Worm (Caenorhabditis elegans) whole organism, young adult: ENCODE data around the gene C26B2.2.

Experiments used
- F22D6.2 ChIP-seq: sonication (generic microtip); optimal IDR thresholded peaks from 2 replicates; lab custom pipeline; 2016; ENCODE audit warnings: mild to moderate bottlenecking, missing genetic modification characterization, missing compliant biosample characterization
- F33H1.4 ChIP-seq: fragments of 200-800 bp; sonication (Bioruptor generic); IDR thresholded peaks from 2 replicates; pipeline ENCODE4 v1.3.6; 2022; ENCODE audit warnings: missing genetic modification reagents, missing genetic modification characterization, missing compliant biosample characterization
- F49E8.2 ChIP-seq: sonication (generic microtip); optimal IDR thresholded peaks from 3 replicates; lab custom pipeline; 2017; ENCODE audit warnings: missing genetic modification characterization, mild to moderate bottlenecking, missing compliant biosample characterization, antibody characterized with exemption, moderate library complexity; ENCODE audit not compliant: insufficient read depth
- F52B5.7 ChIP-seq: sonication (generic microtip); optimal IDR thresholded peaks from 2 replicates; lab custom pipeline; 2016; ENCODE audit warnings: mild to moderate bottlenecking, missing genetic modification characterization, missing compliant biosample characterization
- F57A8.1 ChIP-seq: fragments of 200-800 bp; sonication (Bioruptor generic); optimal IDR thresholded peaks from 2 replicates; lab custom pipeline; 2018; ENCODE audit warnings: mild to moderate bottlenecking, missing genetic modification characterization, moderate library complexity, missing compliant biosample characterization
- T26A5.8 ChIP-seq: sonication (generic microtip); optimal IDR thresholded peaks from 2 replicates; lab custom pipeline; 2016; ENCODE audit warnings: missing genetic modification characterization, missing compliant biosample characterization
- Y53F4B.3 ChIP-seq: fragments of 200-800 bp; sonication (Bioruptor generic); IDR thresholded peaks from 2 replicates; pipeline ENCODE4 v1.3.6; 2022; ENCODE audit warnings: missing genetic modification reagents, missing genetic modification characterization, missing compliant biosample characterization
- ZK185.1 ChIP-seq: sonication (generic microtip); optimal IDR thresholded peaks from 2 replicates; lab custom pipeline; 2016; ENCODE audit warnings: mild to moderate bottlenecking, missing genetic modification characterization, missing compliant biosample characterization; ENCODE audit not compliant: poor library complexity, severe bottlenecking
- aptf-2 ChIP-seq: fragments of 200-800 bp; sonication (Bioruptor generic); conservative IDR thresholded peaks from 2 replicates; pipeline ENCODE4 v1.3.6; 2022; ENCODE audit warnings: missing genetic modification reagents, missing genetic modification characterization, missing compliant biosample characterization
- aptf-3 ChIP-seq: fragments of 200-800 bp; sonication (Bioruptor generic); IDR thresholded peaks from 2 replicates; pipeline ENCODE4 v1.3.6; 2022; ENCODE audit warnings: missing genetic modification characterization, missing compliant biosample characterization
- atf-7 ChIP-seq: sonication (generic microtip); optimal IDR thresholded peaks from 2 replicates; lab custom pipeline; 2017; ENCODE audit warnings: mild to moderate bottlenecking, missing genetic modification characterization, missing compliant biosample characterization
- attf-6 ChIP-seq: fragments of 200-800 bp; sonication (Bioruptor generic); IDR thresholded peaks from 2 replicates; pipeline ENCODE4 v1.3.6; 2022; ENCODE audit warnings: missing genetic modification reagents, missing genetic modification characterization, missing compliant biosample characterization
- cebp-1 ChIP-seq, 2 experiments: fragments of 200-800 bp in 1 of 2; sonication (Bioruptor generic) in 1 of 2; sonication (generic microtip) in 1 of 2; IDR thresholded peaks in 1 of 2; optimal IDR thresholded peaks in 1 of 2; 2 replicates each; pipeline versions ENCODE4 v1.3.6 to Lab custom; 2017 to 2022; ENCODE audit warnings: missing compliant biosample characterization in 2 of 2, missing genetic modification characterization in 2 of 2, mild to moderate bottlenecking in 1 of 2, missing genetic modification reagents in 1 of 2, moderate library complexity in 1 of 2
- ceh-100 ChIP-seq: fragments of 200-800 bp; sonication (Bioruptor generic); IDR thresholded peaks from 2 replicates; pipeline ENCODE4 v1.3.6; 2022; ENCODE audit warnings: missing genetic modification reagents, missing genetic modification characterization, missing compliant biosample characterization
- ceh-40 ChIP-seq: fragments of 200-800 bp; sonication (Bioruptor generic); IDR thresholded peaks from 2 replicates; pipeline ENCODE4 v1.3.6; 2022; ENCODE audit warnings: missing genetic modification characterization, missing compliant biosample characterization
- dpl-1 ChIP-seq: fragments of 150-350 bp; optimal IDR thresholded peaks from 2 replicates; lab custom pipeline; 2014; ENCODE audit warnings: missing biosample characterization, missing genetic modification reagents, missing genetic modification characterization
- egrh-3 ChIP-seq: fragments of 200-800 bp; sonication (Bioruptor generic); IDR thresholded peaks from 2 replicates; pipeline ENCODE4 v1.3.6; 2022; ENCODE audit warnings: missing genetic modification reagents, missing genetic modification characterization, missing compliant biosample characterization
- ets-4 ChIP-seq: fragments of 200-800 bp; sonication (Bioruptor generic); optimal IDR thresholded peaks from 2 replicates; lab custom pipeline; 2018; ENCODE audit warnings: mild to moderate bottlenecking, missing genetic modification characterization, missing compliant biosample characterization
- hlh-12 ChIP-seq: sonication (generic microtip); optimal IDR thresholded peaks from 2 replicates; lab custom pipeline; 2016; ENCODE audit warnings: missing genetic modification characterization, missing compliant biosample characterization
- lag-1 ChIP-seq: fragments of 200-800 bp; sonication (Bioruptor generic); IDR thresholded peaks from 2 replicates; pipeline ENCODE4 v1.3.6; 2022; ENCODE audit warnings: missing genetic modification reagents, missing genetic modification characterization, missing compliant biosample characterization
- lin-35 ChIP-seq, 3 experiments: fragments of 150-350 bp in 2 of 3; sonication (generic microtip) in 1 of 3; optimal IDR thresholded peaks; 2 replicates each; lab custom pipeline; 2014 to 2018; ENCODE audit warnings: missing biosample characterization in 3 of 3, missing genetic modification characterization in 3 of 3, missing genetic modification reagents in 3 of 3
- lin-40 ChIP-seq: sonication (generic microtip); optimal IDR thresholded peaks from 2 replicates; lab custom pipeline; 2016; ENCODE audit warnings: missing genetic modification characterization, mild to moderate bottlenecking, missing compliant biosample characterization, missing genotype, missing genetic modification reagents
- madf-6 ChIP-seq: fragments of 200-800 bp; sonication (Bioruptor generic); IDR thresholded peaks from 2 replicates; pipeline ENCODE4 v1.3.6; 2022; ENCODE audit warnings: missing genetic modification reagents, missing genetic modification characterization, missing compliant biosample characterization
- madf-8 ChIP-seq: fragments of 200-800 bp; sonication (Bioruptor generic); conservative IDR thresholded peaks from 2 replicates; pipeline ENCODE4 v1.3.6; 2022; ENCODE audit warnings: missing genetic modification reagents, missing genetic modification characterization, missing compliant biosample characterization
- pbrm-1 ChIP-seq: fragments of 200-800 bp; sonication (Bioruptor generic); IDR thresholded peaks from 2 replicates; pipeline ENCODE4 v1.3.6; 2022; ENCODE audit warnings: missing genetic modification reagents, missing genetic modification characterization, missing compliant biosample characterization
- rcor-1 ChIP-seq: fragments of 200-800 bp; sonication (Bioruptor generic); IDR thresholded peaks from 2 replicates; pipeline ENCODE4 v1.3.6; 2022; ENCODE audit warnings: missing genetic modification reagents, missing genetic modification characterization, missing compliant biosample characterization
- rec-8 ChIP-seq, 2 experiments: sonication (generic microtip); optimal IDR thresholded peaks; 2 replicates each; lab custom pipeline; 2016; ENCODE audit warnings: mild to moderate bottlenecking in 2 of 2, missing genetic modification characterization in 2 of 2, missing genetic modification reagents in 2 of 2, missing genotype in 2 of 2, missing biosample characterization in 1 of 2, missing compliant biosample characterization in 1 of 2, moderate library complexity in 1 of 2
- rpc-1 ChIP-seq, 2 experiments: fragments of 150-350 bp in 1 of 2; sonication (generic microtip) in 1 of 2; optimal IDR thresholded peaks; 2 replicates each; lab custom pipeline; 2014 to 2018; ENCODE audit warnings: missing biosample characterization in 1 of 2, missing genetic modification characterization in 1 of 2, missing genetic modification reagents in 1 of 2, missing genotype in 1 of 2
- sea-2 ChIP-seq: fragments of 200-800 bp; sonication (Bioruptor generic); IDR thresholded peaks from 2 replicates; pipeline ENCODE4 v1.3.6; 2022; ENCODE audit warnings: missing genetic modification characterization, missing compliant biosample characterization
- snpc-1.1 ChIP-seq: sonication (generic microtip); optimal IDR thresholded peaks from 2 replicates; lab custom pipeline; 2017; ENCODE audit warnings: missing genetic modification characterization, mild to moderate bottlenecking, missing compliant biosample characterization, antibody characterized with exemption, moderate library complexity, missing genotype, missing genetic modification reagents; ENCODE audit not compliant: insufficient read depth
- sptf-2 ChIP-seq: fragments of 200-800 bp; sonication (Bioruptor generic); optimal IDR thresholded peaks from 2 replicates; lab custom pipeline; 2018; ENCODE audit warnings: mild to moderate bottlenecking, missing genetic modification characterization, missing compliant biosample characterization
- tbx-9 ChIP-seq: sonication (generic microtip); optimal IDR thresholded peaks from 2 replicates; lab custom pipeline; 2016; ENCODE audit warnings: borderline replicate concordance, missing genetic modification characterization, inconsistent platforms, missing compliant biosample characterization
- unc-62 ChIP-seq: fragments of 150-350 bp; optimal IDR thresholded peaks from 2 replicates; lab custom pipeline; 2014; ENCODE audit warnings: missing biosample characterization, missing genetic modification reagents, missing genetic modification characterization
- zfh-2 ChIP-seq: fragments of 200-800 bp; sonication (Bioruptor generic); conservative IDR thresholded peaks from 2 replicates; pipeline ENCODE4 v1.3.6; 2022; ENCODE audit warnings: missing genetic modification reagents, missing genetic modification characterization, missing compliant biosample characterization
- ztf-28 ChIP-seq: fragments of 200-800 bp; sonication (Bioruptor generic); IDR thresholded peaks from 2 replicates; pipeline ENCODE4 v1.3.6; 2022; ENCODE audit warnings: missing genetic modification reagents, missing genetic modification characterization, missing compliant biosample characterization

C26B2.2 gene

DNA sequence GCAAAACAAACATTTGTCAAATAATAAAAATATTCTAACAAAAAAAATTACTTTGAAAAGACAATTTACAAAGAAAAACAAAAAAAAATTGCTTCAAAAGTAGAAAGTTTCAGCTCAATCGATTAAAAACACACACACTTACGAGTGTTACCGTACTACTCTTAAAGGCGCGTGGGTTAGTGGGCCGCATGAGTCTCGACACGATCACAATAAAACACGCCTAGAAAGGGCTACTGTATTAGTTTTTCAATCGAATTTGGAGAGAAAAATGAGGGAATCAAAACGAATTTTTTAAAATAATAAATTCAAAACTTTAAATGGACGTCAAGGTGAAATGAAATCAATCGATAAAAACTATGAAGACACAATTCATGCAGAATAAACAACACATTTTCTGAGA, 11.4 kb downstream of the C26B2.2 start (continued):
- TF ChIP-seq lin-40 (no peak), madf-6 (peak; percentile 96), rcor-1 (GFP tag; lab: Robert Waterston, UW) (peak; percentile 54; the same call in 1 of the 2 replicates)
- TF ChIP-seq, all 124 proteins: peak for 19

DNA sequence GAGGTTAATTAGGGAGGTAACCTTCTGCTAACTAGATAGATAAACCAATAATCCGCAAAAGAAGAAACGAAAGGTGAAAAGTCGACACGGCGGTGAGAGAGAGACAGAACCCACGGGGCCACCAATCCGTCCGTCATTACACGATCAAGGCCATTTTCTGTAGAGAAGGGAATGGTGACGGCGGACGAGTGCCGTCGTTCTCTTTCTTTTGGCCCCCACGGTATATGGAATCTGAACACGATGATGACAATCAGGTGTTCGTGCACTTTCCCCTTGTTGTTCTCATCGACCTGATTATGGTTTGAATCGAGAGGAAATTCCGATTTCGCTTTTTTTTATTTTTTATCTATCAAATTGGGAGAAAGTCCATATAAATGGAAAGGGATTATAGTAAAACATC, 12.5 kb downstream of the C26B2.2 start:
- no peak for TF ChIP-seq attf-6 (GFP tag; lab: Robert Waterston, UW)
- no peak for TF ChIP-seq T26A5.8
- no peak for TF ChIP-seq ZK185.1 (tag; lab: Kevin White, UChicago)
- TF ChIP-seq F49E8.2 (tag; lab: Kevin White, UChicago), result no peak
- TF ChIP-seq unc-62, result no peak
- TF ChIP-seq ceh-100 (GFP tag; lab: Robert Waterston, UW), result no peak

DNA sequence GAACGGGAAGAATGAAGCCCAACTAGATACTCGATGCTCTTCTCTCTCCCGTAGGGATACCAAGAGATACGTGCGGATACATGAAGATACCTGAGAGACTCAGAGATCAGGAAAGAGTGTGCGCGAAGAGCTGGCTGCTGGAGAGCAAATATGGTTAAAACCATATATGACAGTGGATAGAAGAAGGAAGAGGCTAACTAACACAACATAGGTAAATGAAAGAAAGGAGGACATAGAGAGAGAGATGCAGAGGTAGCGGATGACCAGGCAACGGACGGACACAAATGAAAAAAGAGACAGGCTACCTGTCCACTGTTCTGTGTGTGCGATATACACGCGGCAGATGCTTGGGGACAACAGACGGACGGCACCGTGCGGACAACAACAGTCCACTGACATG, 13.8 kb downstream of the C26B2.2 start:
- TF ChIP-seq lag-1 (GFP tag; lab: Robert Waterston, UW) (no peak), tbx-9 (tag; lab: Kevin White, UChicago) (no peak), lin-40 (no peak), zfh-2 (GFP tag; lab: Robert Waterston, UW) (no peak), snpc-1.1 (tag; lab: Kevin White, UChicago) (no peak), ceh-40 (GFP tag; lab: Robert Waterston, UW) (no peak), dpl-1 (GFP tag; lab: Kevin White, UChicago) (no peak), ztf-28 (GFP tag; lab: Robert Waterston, UW) (no peak), F52B5.7 (tag; lab: Kevin White, UChicago) (no peak), F33H1.4 (GFP tag; lab: Robert Waterston, UW) (no peak), atf-7 (tag; lab: Kevin White, UChicago) (no peak), pbrm-1 (no peak), ets-4 (GFP tag; lab: Kevin White, UChicago) (no peak), F57A8.1 (GFP tag; lab: Kevin White, UChicago) (no peak), rec-8 (tag; optimal IDR thresholded peaks at IDR 0.05; lab: Kevin White, UChicago) (no peak)
- TF ChIP-seq, all 124 proteins: peak for 0

DNA sequence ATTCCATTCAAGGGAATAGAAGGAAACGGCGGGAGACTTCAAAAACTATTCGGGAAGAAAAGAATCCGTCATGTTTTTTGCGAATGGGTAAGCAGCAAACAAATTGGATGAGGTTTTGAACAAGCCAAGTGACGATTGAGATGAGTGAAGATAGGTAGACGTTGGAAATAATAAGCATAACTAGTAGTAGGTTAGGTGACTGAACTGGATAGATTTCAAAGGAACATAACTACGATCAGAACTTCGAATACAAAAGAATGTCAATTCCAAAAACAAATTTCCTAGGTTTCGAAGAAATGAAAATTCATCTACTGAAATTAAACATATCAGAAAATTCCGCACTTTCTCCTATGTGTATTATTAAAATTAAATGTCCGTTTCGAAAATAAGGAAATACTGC, 14.4 kb downstream of the C26B2.2 start:
- no peak for TF ChIP-seq sptf-2
- no peak for TF ChIP-seq hlh-12
- no peak for TF ChIP-seq aptf-2 (GFP tag; lab: Robert Waterston, UW)
- TF ChIP-seq cebp-1 (GFP tag; IDR thresholded peaks at IDR 0.05; lab: Robert Waterston, UW), result no peak
- TF ChIP-seq cebp-1 (tag; optimal IDR thresholded peaks at IDR 0.05; lab: Kevin White, UChicago), result no peak
- TF ChIP-seq rcor-1 (GFP tag; lab: Robert Waterston, UW), result no peak
- no peak for TF ChIP-seq sea-2

DNA sequence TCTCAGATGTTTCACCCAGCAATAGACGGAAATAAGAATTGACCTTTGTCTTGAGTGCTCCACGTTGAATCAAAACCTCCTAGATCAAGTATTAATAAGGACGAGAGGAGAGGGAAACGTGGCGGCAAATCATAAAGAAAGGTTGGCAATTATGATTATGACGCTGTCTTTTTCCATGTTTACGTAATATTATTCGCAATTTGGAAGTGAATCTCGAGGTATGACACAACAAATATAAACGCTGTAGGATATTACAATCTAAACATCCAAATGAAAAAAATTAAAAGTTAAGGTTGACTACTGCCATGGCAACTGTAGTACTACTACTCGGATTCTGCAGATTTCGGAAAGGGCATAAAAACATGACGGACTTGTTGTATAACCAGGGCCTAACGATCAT, 15.8 kb downstream of the C26B2.2 start:
- TF ChIP-seq ceh-40 (GFP tag; lab: Robert Waterston, UW), result no peak
- no peak for TF ChIP-seq aptf-3 (GFP tag; lab: Robert Waterston, UW)
- TF ChIP-seq madf-8 (GFP tag; lab: Robert Waterston, UW), result no peak
- no peak for TF ChIP-seq rpc-1 (optimal IDR thresholded peaks at IDR 0.05; lab: Kevin White, UChicago)
- TF ChIP-seq rpc-1 (tag; optimal IDR thresholded peaks at IDR 0.05; lab: Kevin White, UChicago), result no peak
- no peak for TF ChIP-seq sea-2
- TF ChIP-seq egrh-3, result no peak
- TF ChIP-seq zfh-2 (GFP tag; lab: Robert Waterston, UW), result no peak
- no peak for TF ChIP-seq F22D6.2 (tag; lab: Kevin White, UChicago)
- TF ChIP-seq lin-35 (GFP tag; optimal IDR thresholded peaks at IDR 0.05; lab: Kevin White, UChicago), result no peak
- no peak for TF ChIP-seq pbrm-1
- no peak for TF ChIP-seq ztf-28 (GFP tag; lab: Robert Waterston, UW)
- no peak for TF ChIP-seq Y53F4B.3 (GFP tag; lab: Robert Waterston, UW)
